Fruit fly (Drosophila melanogaster): ENCODE data around the gene Ac3.

Gene Ac3

DNA sequence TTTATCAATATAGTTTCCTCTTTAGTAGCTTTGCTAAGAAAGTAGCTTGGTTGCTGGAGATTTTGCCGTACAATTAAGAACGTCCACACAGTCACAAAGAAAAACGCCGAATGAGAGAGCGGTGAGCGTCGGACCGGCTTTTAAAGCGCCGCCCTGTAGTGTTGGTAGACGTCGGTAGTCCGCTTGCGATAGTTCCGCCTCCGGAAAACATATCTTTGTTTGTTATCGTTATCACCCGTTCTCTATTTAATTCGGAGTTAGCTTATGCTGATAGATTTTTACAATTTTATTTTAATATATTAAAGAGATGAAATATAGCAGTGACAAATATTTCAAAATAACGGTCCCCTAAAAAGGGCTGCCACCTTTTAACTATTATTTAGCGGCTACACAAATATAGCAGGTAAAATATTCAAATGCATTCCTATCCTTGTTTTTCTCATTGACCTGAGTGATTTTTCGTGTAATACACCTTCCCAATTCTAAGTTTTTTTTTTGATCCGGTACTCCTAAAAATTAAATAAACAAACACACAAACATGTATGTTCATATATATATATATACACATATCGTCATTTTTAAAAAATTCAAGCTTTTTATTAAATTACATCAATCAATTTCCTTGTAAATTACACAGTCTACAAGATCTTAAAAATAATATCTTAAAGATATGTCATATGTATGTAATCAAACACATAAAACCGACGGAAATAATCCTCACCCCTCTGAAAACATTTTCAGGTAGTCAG is 2.4 kb upstream of the Ac3 start, which contains the start of gene Df31:
Gene Df31, minus strand, starts transcription at position 119 of the 749 bp plus-strand sequence.
- peak; percentile 38 for TF ChIP-seq Pif1B (GFP tag; optimal IDR thresholded peaks at IDR 0.05)
- no peak; the same call in 1 of the 3 replicates for TF ChIP-seq CG4496 (GFP tag; IDR thresholded peaks at IDR 0.05)
- TF ChIP-seq CG13204 (GFP tag; optimal IDR thresholded peaks at IDR 0.05): no peak
- no peak; the same call in 1 of the 2 replicates for TF ChIP-seq Ets98B (GFP tag; IDR thresholded peaks at IDR 0.05)
- TF ChIP-seq CG14655 (GFP tag; optimal IDR thresholded peaks at IDR 0.05): peak; percentile 37
- peak; percentile 28 for TF ChIP-seq CG34367 (tag; optimal IDR thresholded peaks at IDR 0.05)
- no peak for TF ChIP-seq CG15710 (tag; optimal IDR thresholded peaks at IDR 0.05)
- peak; percentile 62 for TF ChIP-seq D1 (tag; optimal IDR thresholded peaks at IDR 0.05)
- no peak for TF ChIP-seq fd96Ca (GFP tag; IDR thresholded peaks at IDR 0.05)
- peak; percentile 59 for TF ChIP-seq Pif1A (GFP tag; optimal IDR thresholded peaks at IDR 0.05)
- no peak for TF ChIP-seq CG12605 (GFP tag; IDR thresholded peaks at IDR 0.05)
- TF ChIP-seq CG32121 (GFP tag; IDR thresholded peaks at IDR 0.05): peak; percentile 20; the same call in 1 of the 2 replicates
- TF ChIP-seq Snoo (tag; optimal IDR thresholded peaks at IDR 0.05): peak; percentile 48
- peak; percentile 0 for TF ChIP-seq CG9948 (tag; optimal IDR thresholded peaks at IDR 0.05)
- TF ChIP-seq rn (GFP tag; IDR thresholded peaks at IDR 0.05): no peak
- TF ChIP-seq EcR (GFP tag; optimal IDR thresholded peaks at IDR 0.05): no peak
- peak; percentile 12 for TF ChIP-seq CG8159 (tag; optimal IDR thresholded peaks at IDR 0.05)
- no peak for TF ChIP-seq CG10348 (GFP tag; IDR thresholded peaks at IDR 0.05)
- no peak for TF ChIP-seq gl (tag; optimal IDR thresholded peaks at IDR 0.05)
- no peak for TF ChIP-seq CG8301 (tag; optimal IDR thresholded peaks at IDR 0.05)
- peak; percentile 7 for TF ChIP-seq CG17806 (tag; optimal IDR thresholded peaks at IDR 0.05)

DNA sequence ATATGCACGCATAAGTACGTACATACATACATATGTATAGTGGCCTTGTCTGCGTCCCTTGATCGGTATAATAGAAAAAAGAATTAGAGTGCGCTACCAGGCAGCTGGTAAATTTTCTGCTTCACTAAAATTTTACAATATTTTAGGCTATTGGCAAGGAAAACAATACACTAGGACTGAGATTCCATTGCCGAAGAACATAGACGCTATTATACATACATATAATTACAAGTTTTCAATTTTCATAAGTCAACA is 1.9 kb upstream of the Ac3 start:
- TF ChIP-seq fd96Ca (GFP tag; IDR thresholded peaks at IDR 0.05): no peak
- TF ChIP-seq CG14655 (GFP tag; optimal IDR thresholded peaks at IDR 0.05): no peak
- no peak for TF ChIP-seq rn (GFP tag; IDR thresholded peaks at IDR 0.05)
- no peak for TF ChIP-seq Snoo (tag; optimal IDR thresholded peaks at IDR 0.05)
- no peak for TF ChIP-seq CG4496 (GFP tag; IDR thresholded peaks at IDR 0.05)
- TF ChIP-seq CG34367 (tag; optimal IDR thresholded peaks at IDR 0.05): no peak

DNA sequence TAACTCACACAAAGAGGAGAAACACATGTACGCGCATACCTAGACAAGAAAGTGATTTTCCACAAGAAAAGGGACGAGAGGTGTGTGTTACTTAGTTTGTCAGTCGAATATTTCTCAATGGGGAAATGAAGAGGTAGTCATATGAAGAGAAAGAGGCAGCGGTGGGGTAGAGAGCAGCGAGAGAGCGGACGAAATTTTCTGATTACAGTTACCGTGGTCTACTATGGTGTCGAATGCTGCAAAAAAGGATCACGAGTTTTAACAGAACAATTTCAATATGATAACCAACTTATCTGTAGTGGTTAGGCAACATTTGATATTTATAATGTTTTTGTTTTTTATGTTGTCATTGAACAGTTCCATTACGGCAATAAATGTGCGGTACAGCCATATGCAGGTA is 522 bp downstream of the Ac3 start:
- TF ChIP-seq Pif1A (GFP tag; optimal IDR thresholded peaks at IDR 0.05) (no peak), CG9948 (tag; optimal IDR thresholded peaks at IDR 0.05) (no peak), Ets98B (GFP tag; IDR thresholded peaks at IDR 0.05) (no peak), Snoo (tag; optimal IDR thresholded peaks at IDR 0.05) (no peak), CG13204 (GFP tag; optimal IDR thresholded peaks at IDR 0.05) (no peak), gl (tag; optimal IDR thresholded peaks at IDR 0.05) (no peak), CG4496 (GFP tag; IDR thresholded peaks at IDR 0.05) (no peak), Pif1B (GFP tag; optimal IDR thresholded peaks at IDR 0.05) (no peak), D1 (tag; optimal IDR thresholded peaks at IDR 0.05) (no peak), fd96Ca (GFP tag; IDR thresholded peaks at IDR 0.05) (no peak), CG14655 (GFP tag; optimal IDR thresholded peaks at IDR 0.05) (no peak), CG34367 (tag; optimal IDR thresholded peaks at IDR 0.05) (no peak), CG15710 (tag; optimal IDR thresholded peaks at IDR 0.05) (no peak), CG8301 (tag; optimal IDR thresholded peaks at IDR 0.05) (no peak), CG17806 (tag; optimal IDR thresholded peaks at IDR 0.05) (no peak)

DNA sequence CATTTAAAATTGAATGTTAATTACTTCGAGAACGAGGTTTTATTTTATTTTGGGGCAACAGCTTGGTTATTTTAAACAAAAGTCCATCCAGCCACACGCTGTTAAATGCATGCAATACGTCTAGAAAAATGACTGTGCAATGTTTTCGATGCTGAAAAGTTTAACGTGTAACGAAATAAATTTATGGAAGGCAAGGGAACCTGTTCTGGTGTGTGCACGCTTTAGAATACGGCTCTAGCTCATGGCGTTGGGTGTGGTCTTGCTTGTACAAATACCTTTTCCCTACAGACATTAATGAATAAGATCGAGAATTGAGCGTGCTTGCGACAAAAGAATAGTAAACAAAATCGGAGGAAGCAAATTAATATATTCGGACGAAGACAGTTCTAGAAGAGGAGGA is 16.4 kb downstream of the Ac3 start:
- TF ChIP-seq CG9948 (tag; optimal IDR thresholded peaks at IDR 0.05): no peak
- no peak for TF ChIP-seq Pif1B (GFP tag; optimal IDR thresholded peaks at IDR 0.05)
- no peak for TF ChIP-seq CG34367 (tag; optimal IDR thresholded peaks at IDR 0.05)
- TF ChIP-seq Ets98B (GFP tag; IDR thresholded peaks at IDR 0.05): no peak
- TF ChIP-seq D1 (tag; optimal IDR thresholded peaks at IDR 0.05): no peak
- TF ChIP-seq CG10348 (GFP tag; IDR thresholded peaks at IDR 0.05): no peak
- TF ChIP-seq Pif1A (GFP tag; optimal IDR thresholded peaks at IDR 0.05): no peak
- TF ChIP-seq Snoo (tag; optimal IDR thresholded peaks at IDR 0.05): no peak
- TF ChIP-seq CG14655 (GFP tag; optimal IDR thresholded peaks at IDR 0.05): no peak
- no peak for TF ChIP-seq CG32121 (GFP tag; IDR thresholded peaks at IDR 0.05)
- TF ChIP-seq CG4496 (GFP tag; IDR thresholded peaks at IDR 0.05): no peak
- no peak for TF ChIP-seq gl (tag; optimal IDR thresholded peaks at IDR 0.05)
- no peak for TF ChIP-seq CG12605 (GFP tag; IDR thresholded peaks at IDR 0.05)

DNA sequence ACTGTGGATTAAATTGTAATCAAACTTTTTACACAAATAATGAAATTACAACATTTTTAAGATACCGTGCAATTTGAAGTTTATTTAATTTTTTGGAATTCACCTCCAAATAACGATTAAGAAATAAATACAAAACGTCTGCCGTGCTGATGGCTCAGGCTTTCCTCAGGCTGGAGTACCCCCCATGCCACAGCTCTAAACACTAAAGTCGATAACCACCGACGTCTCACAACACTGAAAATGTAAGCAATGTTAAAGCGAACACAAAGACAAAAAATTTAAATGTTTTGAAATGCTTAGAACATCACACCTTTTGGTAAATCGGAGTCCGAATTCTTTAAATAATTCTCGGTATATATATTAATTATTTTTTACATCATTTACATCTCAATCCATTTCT is 25.0 kb downstream of the Ac3 start:
- TF ChIP-seq Pif1A (GFP tag; optimal IDR thresholded peaks at IDR 0.05) (peak; percentile 68), CG32121 (GFP tag; IDR thresholded peaks at IDR 0.05) (no peak), CG9948 (tag; optimal IDR thresholded peaks at IDR 0.05) (peak; percentile 28), CG34367 (tag; optimal IDR thresholded peaks at IDR 0.05) (no peak), Snoo (tag; optimal IDR thresholded peaks at IDR 0.05) (no peak), CG13204 (GFP tag; optimal IDR thresholded peaks at IDR 0.05) (no peak), Pif1B (GFP tag; optimal IDR thresholded peaks at IDR 0.05) (peak; percentile 6), CG15710 (tag; optimal IDR thresholded peaks at IDR 0.05) (peak; percentile 30), Ets98B (GFP tag; IDR thresholded peaks at IDR 0.05) (no peak), CG12605 (GFP tag; IDR thresholded peaks at IDR 0.05) (no peak), D1 (tag; optimal IDR thresholded peaks at IDR 0.05) (no peak), CG8301 (tag; optimal IDR thresholded peaks at IDR 0.05) (peak; percentile 25), CG17806 (tag; optimal IDR thresholded peaks at IDR 0.05) (peak; percentile 38)

DNA sequence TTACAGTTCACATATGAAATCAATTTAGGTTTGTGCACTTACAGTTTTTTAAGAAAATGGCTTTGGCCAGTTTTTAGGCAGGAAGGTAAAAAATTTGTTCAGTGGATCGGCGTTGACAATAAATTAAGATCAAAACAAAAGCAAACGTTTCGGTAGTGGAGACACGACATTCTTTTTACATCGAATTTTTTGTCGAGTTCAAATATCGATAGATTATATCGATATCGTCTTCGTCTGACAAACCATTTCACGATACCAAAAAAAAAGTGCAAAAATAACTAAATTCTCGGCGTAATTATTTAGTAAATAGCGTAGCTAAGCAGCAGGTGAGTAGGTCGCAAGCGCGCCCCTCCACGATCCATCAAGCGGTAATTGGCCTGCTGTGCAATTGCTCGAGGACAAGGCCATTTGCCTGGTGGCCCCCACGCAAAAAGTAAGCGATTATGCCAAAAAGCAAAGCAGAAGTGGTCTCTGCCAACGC is 26.2 kb downstream of the Ac3 start, which contains the start of gene Cul2:
Gene Cul2, plus strand, starts transcription at position 207 of the 481 bp plus-strand sequence.
- TF ChIP-seq CG9948 (tag; optimal IDR thresholded peaks at IDR 0.05): no peak
- no peak for TF ChIP-seq CG8301 (tag; optimal IDR thresholded peaks at IDR 0.05)
- TF ChIP-seq D1 (tag; optimal IDR thresholded peaks at IDR 0.05): peak; percentile 1
- peak; percentile 48 for TF ChIP-seq Snoo (tag; optimal IDR thresholded peaks at IDR 0.05)
- no peak for TF ChIP-seq Ets98B (GFP tag; IDR thresholded peaks at IDR 0.05)
- TF ChIP-seq Pif1B (GFP tag; optimal IDR thresholded peaks at IDR 0.05): no peak
- TF ChIP-seq CG10348 (GFP tag; IDR thresholded peaks at IDR 0.05): no peak
- TF ChIP-seq CG34367 (tag; optimal IDR thresholded peaks at IDR 0.05): no peak
- no peak for TF ChIP-seq CG14655 (GFP tag; optimal IDR thresholded peaks at IDR 0.05)
- TF ChIP-seq CG13204 (GFP tag; optimal IDR thresholded peaks at IDR 0.05): no peak

All from whole organism, pupa.